Fruit fly (Drosophila melanogaster) whole organism, embryonic: ENCODE data around the gene CG13377.

ENCODE experiments used
- ATbp ChIP-seq: fragments of 200-800 bp; sonication (Bioruptor generic); optimal IDR thresholded peaks from 2 replicates; lab custom pipeline; 2017; ENCODE audit warnings: missing biosample characterization, mild to moderate bottlenecking, missing genetic modification characterization, missing genetic modification reagents
- Abd-B ChIP-seq: fragments of 200-800 bp; sonication (Bioruptor generic); optimal IDR thresholded peaks from 2 replicates; lab custom pipeline; 2018; ENCODE audit warnings: missing biosample characterization, mild to moderate bottlenecking, missing genetic modification characterization, moderate library complexity
- Adf1 ChIP-seq: fragments of 200-800 bp; sonication (Bioruptor generic); IDR thresholded peaks from 2 replicates; pipeline ENCODE4 v1.3.6; 2022; ENCODE audit warnings: missing biosample characterization, missing genetic modification characterization
- Bgb ChIP-seq: fragments of 200-800 bp; sonication (Bioruptor generic); IDR thresholded peaks from 2 replicates; pipeline ENCODE4 v1.3.6; 2022; ENCODE audit warnings: missing biosample characterization, missing genetic modification characterization; ENCODE audit not compliant: partially characterized antibody
- Blimp-1 ChIP-seq: fragments of 200-800 bp; sonication (Bioruptor generic); optimal IDR thresholded peaks from 3 replicates; lab custom pipeline; 2018; ENCODE audit warnings: missing biosample characterization, missing genetic modification characterization, mild to moderate bottlenecking, moderate library complexity, missing genetic modification reagents
- CG11093 ChIP-seq: fragments of 200-800 bp; sonication (Bioruptor generic); IDR thresholded peaks from 3 replicates; pipeline ENCODE4 v1.3.6; 2022; ENCODE audit warnings: missing biosample characterization, missing genetic modification characterization
- CG12104 ChIP-seq: fragments of 200-800 bp; sonication (Bioruptor generic); optimal IDR thresholded peaks from 3 replicates; lab custom pipeline; 2016; ENCODE audit warnings: missing biosample characterization, missing genetic modification characterization
- CG12769 ChIP-seq: fragments of 200-800 bp; sonication (Bioruptor generic); optimal IDR thresholded peaks from 2 replicates; lab custom pipeline; 2019; ENCODE audit warnings: missing biosample characterization, mild to moderate bottlenecking, missing genetic modification characterization, moderate library complexity
- CG13775 ChIP-seq: fragments of 200-800 bp; sonication (Bioruptor generic); optimal IDR thresholded peaks from 3 replicates; lab custom pipeline; 2017; ENCODE audit warnings: missing biosample characterization, mild to moderate bottlenecking, missing genetic modification characterization
- CG15269 ChIP-seq: fragments of 200-800 bp; sonication (Bioruptor generic); optimal IDR thresholded peaks from 2 replicates; lab custom pipeline; 2018; ENCODE audit warnings: missing biosample characterization, mild to moderate bottlenecking, missing genetic modification characterization, moderate library complexity
- CG15479 ChIP-seq: fragments of 200-800 bp; sonication (Bioruptor generic); optimal IDR thresholded peaks from 3 replicates; lab custom pipeline; 2019; ENCODE audit warnings: missing biosample characterization, mild to moderate bottlenecking, missing genetic modification characterization, moderate library complexity
- CG1832 ChIP-seq: fragments of 200-800 bp; sonication (Bioruptor generic); optimal IDR thresholded peaks from 2 replicates; lab custom pipeline; 2017; ENCODE audit warnings: missing biosample characterization, mild to moderate bottlenecking, missing genetic modification characterization, inconsistent platforms
- CG2116 ChIP-seq: fragments of 200-800 bp; sonication (Bioruptor generic); optimal IDR thresholded peaks from 3 replicates; lab custom pipeline; 2018; ENCODE audit warnings: missing biosample characterization, mild to moderate bottlenecking, missing genetic modification characterization
- CG31441 ChIP-seq: fragments of 200-800 bp; sonication (Bioruptor generic); IDR thresholded peaks from 2 replicates; pipeline ENCODE4 v1.3.6; 2022; ENCODE audit warnings: missing biosample characterization, missing genetic modification characterization
- CG7271 ChIP-seq: fragments of 200-800 bp; sonication (Bioruptor generic); optimal IDR thresholded peaks from 2 replicates; lab custom pipeline; 2018; ENCODE audit warnings: missing biosample characterization, mild to moderate bottlenecking, missing genetic modification characterization, moderate library complexity
- CG8924 ChIP-seq: fragments of 200-800 bp; optimal IDR thresholded peaks from 3 replicates; lab custom pipeline; 2019; ENCODE audit warnings: missing biosample characterization, mild to moderate bottlenecking, missing genetic modification characterization, moderate library complexity
- CG9797 ChIP-seq: fragments of 200-800 bp; sonication (Bioruptor generic); optimal IDR thresholded peaks from 3 replicates; lab custom pipeline; 2018; ENCODE audit warnings: missing biosample characterization, mild to moderate bottlenecking, missing genetic modification characterization
- CG9817 ChIP-seq: fragments of 200-800 bp; sonication (Bioruptor generic); optimal IDR thresholded peaks from 2 replicates; lab custom pipeline; 2018; ENCODE audit warnings: missing biosample characterization, mild to moderate bottlenecking, missing genetic modification characterization, moderate library complexity
- CG9876 ChIP-seq: fragments of 200-800 bp; sonication (Bioruptor generic); optimal IDR thresholded peaks from 2 replicates; lab custom pipeline; 2016; ENCODE audit warnings: missing biosample characterization, missing genetic modification characterization
- Dll ChIP-seq: fragments of 200-800 bp; sonication (Bioruptor generic); IDR thresholded peaks from 4 replicates; pipeline ENCODE4 v1.3.6; 2022; ENCODE audit warnings: missing biosample characterization, missing genetic modification characterization; ENCODE audit not compliant: partially characterized antibody
- Elba2 ChIP-seq: fragments of 200-800 bp; sonication (Bioruptor generic); optimal IDR thresholded peaks from 3 replicates; lab custom pipeline; 2016; ENCODE audit warnings: missing biosample characterization, missing genetic modification characterization
- Ets65A ChIP-seq: fragments of 200-800 bp; sonication (Bioruptor generic); peaks from one replicate; lab custom pipeline; 2016; ENCODE audit warnings: missing biosample characterization, missing genetic modification characterization
- HmgZ ChIP-seq: fragments of 200-800 bp; sonication (Bioruptor generic); optimal IDR thresholded peaks from 2 replicates; lab custom pipeline; 2018; ENCODE audit warnings: missing biosample characterization, mild to moderate bottlenecking, missing genetic modification characterization
- Hmr ChIP-seq: fragments of 200-800 bp; sonication (Bioruptor generic); optimal IDR thresholded peaks from 3 replicates; lab custom pipeline; 2017; ENCODE audit warnings: mild to moderate bottlenecking, missing biosample characterization, missing genetic modification reagents, missing genetic modification characterization
- Hr39 ChIP-seq: fragments of >200 bp; optimal IDR thresholded peaks from 2 replicates; lab custom pipeline; 2017
- Jarid2 ChIP-seq: fragments of 200-800 bp; sonication (Bioruptor generic); optimal IDR thresholded peaks from 3 replicates; lab custom pipeline; 2017; ENCODE audit warnings: mild to moderate bottlenecking, missing biosample characterization, missing genetic modification reagents, missing genetic modification characterization
- Lhr ChIP-seq: fragments of 200-800 bp; sonication (Bioruptor generic); optimal IDR thresholded peaks from 3 replicates; lab custom pipeline; 2017; ENCODE audit warnings: mild to moderate bottlenecking, missing biosample characterization, missing genetic modification reagents, missing genetic modification characterization
- Meics ChIP-seq: fragments of 200-800 bp; sonication (Bioruptor generic); optimal IDR thresholded peaks from 2 replicates; lab custom pipeline; 2017; ENCODE audit warnings: missing biosample characterization, mild to moderate bottlenecking, missing genetic modification characterization
- ci ChIP-seq: fragments of 200-800 bp; sonication (Bioruptor generic); IDR thresholded peaks from 3 replicates; pipeline ENCODE4 v1.3.6; 2022; ENCODE audit warnings: missing biosample characterization, missing genetic modification characterization
- crp ChIP-seq, 2 experiments: fragments of 200-800 bp; sonication (Bioruptor generic); optimal IDR thresholded peaks; 2 replicates in 1 of 2; 3 replicates in 1 of 2; lab custom pipeline; 2017; ENCODE audit warnings: missing biosample characterization in 2 of 2, missing genetic modification characterization in 2 of 2, mild to moderate bottlenecking in 1 of 2, moderate library complexity in 1 of 2
- da ChIP-seq: fragments of 200-800 bp; sonication (Bioruptor generic); optimal IDR thresholded peaks from 2 replicates; lab custom pipeline; 2016; ENCODE audit warnings: missing biosample characterization, missing genetic modification characterization
- ewg ChIP-seq: fragments of 200-800 bp; sonication (Bioruptor generic); optimal IDR thresholded peaks from 3 replicates; lab custom pipeline; 2017; ENCODE audit warnings: mild to moderate bottlenecking, missing biosample characterization, missing genetic modification reagents, missing genetic modification characterization
- gfzf ChIP-seq: fragments of 200-800 bp; sonication (Bioruptor generic); optimal IDR thresholded peaks from 2 replicates; lab custom pipeline; 2016; ENCODE audit warnings: missing biosample characterization, mild to moderate bottlenecking, missing genetic modification characterization, moderate library complexity
- grn ChIP-seq: fragments of 200-800 bp; sonication (Bioruptor generic); optimal IDR thresholded peaks from 3 replicates; lab custom pipeline; 2017; ENCODE audit warnings: missing biosample characterization, missing genetic modification characterization
- insv ChIP-seq, 2 experiments: fragments of 200-800 bp; sonication (Bioruptor generic); optimal IDR thresholded peaks; 3 replicates each; lab custom pipeline; 2016 to 2018; ENCODE audit warnings: missing biosample characterization in 2 of 2, missing genetic modification characterization in 2 of 2
- kah ChIP-seq: fragments of 200-800 bp; sonication (Bioruptor generic); optimal IDR thresholded peaks from 2 replicates; lab custom pipeline; 2018; ENCODE audit warnings: missing biosample characterization, mild to moderate bottlenecking, missing genetic modification characterization
- lov ChIP-seq, 2 experiments: fragments of 200-800 bp in 1 of 2; fragments of >200 bp in 1 of 2; sonication (Bioruptor generic) in 1 of 2; IDR thresholded peaks in 1 of 2; optimal IDR thresholded peaks in 1 of 2; 2 replicates in 1 of 2; 3 replicates in 1 of 2; pipeline versions ENCODE4 v1.3.6 to Lab custom; 2017 to 2022; ENCODE audit warnings: missing biosample characterization in 1 of 2, missing genetic modification characterization in 1 of 2
- nerfin-1 ChIP-seq: fragments of 200-800 bp; sonication (Bioruptor generic); optimal IDR thresholded peaks from 3 replicates; lab custom pipeline; 2019; ENCODE audit warnings: missing biosample characterization, mild to moderate bottlenecking, missing genetic modification characterization, moderate library complexity
- nom ChIP-seq: fragments of 200-800 bp; sonication (Bioruptor generic); optimal IDR thresholded peaks from 2 replicates; lab custom pipeline; 2017; ENCODE audit warnings: missing biosample characterization, missing genetic modification characterization, mild to moderate bottlenecking, moderate library complexity, missing genetic modification reagents
- pan ChIP-seq, 4 experiments: fragments of >200 bp in 3 of 4; fragments of 200-800 bp in 1 of 4; sonication (Bioruptor generic) in 1 of 4; optimal IDR thresholded peaks in 3 of 4; IDR thresholded peaks in 1 of 4; 2 replicates each; pipeline versions ENCODE4 v1.3.6 to Lab custom; 2017 to 2022; ENCODE audit warnings: missing biosample characterization in 2 of 4, missing genetic modification characterization in 2 of 4, mixed read lengths in 1 of 4
- phol ChIP-seq: fragments of 200-800 bp; sonication (Bioruptor generic); optimal IDR thresholded peaks from 3 replicates; lab custom pipeline; 2018; ENCODE audit warnings: missing biosample characterization, mild to moderate bottlenecking, missing genetic modification characterization, moderate library complexity
- pros ChIP-seq: fragments of 200-800 bp; sonication (Bioruptor generic); optimal IDR thresholded peaks from 3 replicates; lab custom pipeline; 2019; ENCODE audit warnings: missing biosample characterization, mild to moderate bottlenecking, missing genetic modification characterization, moderate library complexity
- sens ChIP-seq: fragments of 200-800 bp; sonication (Bioruptor generic); peaks from one replicate; lab custom pipeline; 2016; ENCODE audit warnings: missing biosample characterization, missing genetic modification characterization
- shn ChIP-seq: fragments of 200-800 bp; sonication (Bioruptor generic); optimal IDR thresholded peaks from 3 replicates; lab custom pipeline; 2016; ENCODE audit warnings: missing biosample characterization, missing genetic modification characterization
- sim ChIP-seq: fragments of 200-800 bp; sonication (Bioruptor generic); IDR thresholded peaks from 2 replicates; pipeline ENCODE4 v1.3.6; 2022; ENCODE audit warnings: missing biosample characterization, missing genetic modification characterization
- slou ChIP-seq: fragments of 200-800 bp; sonication (Bioruptor generic); optimal IDR thresholded peaks from 3 replicates; lab custom pipeline; 2016; ENCODE audit warnings: missing biosample characterization, missing genetic modification characterization
- usp ChIP-seq: fragments of >200 bp; optimal IDR thresholded peaks from 2 replicates; lab custom pipeline; 2017; ENCODE audit warnings: missing biosample characterization, missing genetic modification characterization

CG13377 gene

dm6 chrX:277885-278284 lies 14.1 kb upstream of the CG13377 start (continued):
- TF ChIP-seq Blimp-1 (GFP tag; lab: Kevin White, UChicago) (peak; percentile 97), gfzf (GFP tag; lab: Kevin White, UChicago) (no peak), ATbp (no peak), usp (GFP tag; lab: Kevin White, UChicago) (no peak), CG2116 (no peak), shn (GFP tag; lab: Kevin White, UChicago) (no peak), slou (GFP tag; lab: Kevin White, UChicago) (no peak), Abd-B (GFP tag; lab: Kevin White, UChicago) (no peak), Ets65A (GFP tag; lab: Kevin White, UChicago) (no peak), HmgZ (no peak), Elba2 (GFP tag; lab: Kevin White, UChicago) (no peak), nerfin-1 (tag; lab: Kevin White, UChicago) (peak; percentile 48), CG15479 (GFP tag; lab: Kevin White, UChicago) (no peak), ewg (GFP tag; lab: Kevin White, UChicago) (peak; percentile 96), Hr39 (lab: Kevin White, UChicago) (no peak), nom (GFP tag; lab: Kevin White, UChicago) (no peak)
- TF ChIP-seq, all 482 proteins: peak for 13

dm6 chrX:276569-276968 lies 12.8 kb upstream of the CG13377 start:
- TF ChIP-seq CG31441, result no peak
- TF ChIP-seq Ets65A (GFP tag; lab: Kevin White, UChicago), result peak; percentile 32
- TF ChIP-seq CG15269, result no peak
- peak; percentile 96 for TF ChIP-seq pros (GFP tag; lab: Kevin White, UChicago)
- TF ChIP-seq CG12104, result no peak
- peak; percentile 38 for TF ChIP-seq grn (GFP tag; lab: Kevin White, UChicago)
- no peak for TF ChIP-seq crp (GFP tag; optimal IDR thresholded peaks at IDR 0.05; lab: Kevin White, UChicago)
- no peak for TF ChIP-seq CG7271 (tag; lab: Kevin White, UChicago)
- TF ChIP-seq da (GFP tag; lab: Kevin White, UChicago), result no peak
- no peak for TF ChIP-seq HmgZ

dm6 chrX:276065-276464 lies 12.3 kb upstream of the CG13377 start:
- no peak for TF ChIP-seq Lhr (GFP tag; lab: Kevin White, UChicago)
- TF ChIP-seq CG12769 (tag; lab: Kevin White, UChicago), result peak; percentile 13
- TF ChIP-seq insv (GFP tag; optimal IDR thresholded peaks at IDR 0.05; lab: Kevin White, UChicago), result peak in 1 of 2 experiments; percentile 11
- peak; percentile 52; the same call in 2 of the 3 replicates for TF ChIP-seq ci (GFP tag; lab: Robert Waterston, UW)
- TF ChIP-seq Jarid2 (GFP tag; lab: Kevin White, UChicago), result peak; percentile 18
- peak; percentile 87 for TF ChIP-seq CG1832 (GFP tag; lab: Kevin White, UChicago)
- no peak for TF ChIP-seq CG11093 (GFP tag; lab: Robert Waterston, UW)
- TF ChIP-seq CG9817 (tag; lab: Kevin White, UChicago), result no peak
- 0 out of 4 replicates have a peak, but pooled peaks have one; percentile 25 for TF ChIP-seq Dll
- TF ChIP-seq CG13775 (GFP tag; lab: Kevin White, UChicago), result no peak
- TF ChIP-seq lov (optimal IDR thresholded peaks at IDR 0.05; lab: Kevin White, UChicago), result no peak
- TF ChIP-seq lov (GFP tag; IDR thresholded peaks at IDR 0.05; lab: Robert Waterston, UW), result no peak
- peak; percentile 4 for TF ChIP-seq CG8924 (tag; lab: Kevin White, UChicago)
- TF ChIP-seq Adf1 (GFP tag; lab: Robert Waterston, UW), result peak; percentile 69
- no peak for TF ChIP-seq phol (tag; lab: Kevin White, UChicago)
- peak; percentile 7 for TF ChIP-seq kah (GFP tag; lab: Kevin White, UChicago)
- TF ChIP-seq sim (GFP tag; lab: Robert Waterston, UW), result 0 out of 2 replicates have a peak, but pooled peaks have one; percentile 41
- TF ChIP-seq CG9876 (GFP tag; lab: Kevin White, UChicago), result no peak
- TF ChIP-seq Meics (GFP tag; lab: Kevin White, UChicago), result peak; percentile 37
- peak; percentile 90 for TF ChIP-seq sens (GFP tag; lab: Kevin White, UChicago)
- no peak for TF ChIP-seq pan (optimal IDR thresholded peaks at IDR 0.05; lab: Kevin White, UChicago)
- peak in 1 of 2 experiments; percentile 11 for TF ChIP-seq pan (GFP tag; optimal IDR thresholded peaks at IDR 0.05 in 1 of 2, IDR thresholded peaks at IDR 0.05 in 1 of 2)
- TF ChIP-seq Bgb (GFP tag; lab: Robert Waterston, UW), result peak; percentile 19; the same call in 1 of the 2 replicates
- no peak for TF ChIP-seq CG9797
- TF ChIP-seq Hmr, result peak; percentile 22
